Worm (Caenorhabditis elegans) whole organism, midembryonic: ENCODE measurements around the gene ess-2.

Experiments
- T22C8.4 ChIP-seq: fragments of 200-800 bp; sonication (Bioruptor generic); IDR thresholded peaks from 2 replicates; pipeline ENCODE4 v1.3.6; 2022; ENCODE audit warnings: missing genetic modification characterization, missing compliant biosample characterization
- cog-1 ChIP-seq: sonication (generic microtip); optimal IDR thresholded peaks from 2 replicates; lab custom pipeline; 2016; ENCODE audit warnings: missing genetic modification characterization, missing compliant biosample characterization
- flt-1 ChIP-seq: fragments of 200-800 bp; sonication (Bioruptor generic); IDR thresholded peaks from 2 replicates; pipeline ENCODE4 v1.3.6; 2022; ENCODE audit warnings: missing genetic modification characterization, missing compliant biosample characterization
- klf-2 ChIP-seq: fragments of 200-800 bp; sonication (Bioruptor generic); conservative IDR thresholded peaks from 2 replicates; pipeline ENCODE4 v1.3.6; 2022; ENCODE audit warnings: missing genetic modification reagents, missing genetic modification characterization, missing compliant biosample characterization
- med-1 ChIP-seq: sonication (generic microtip); optimal IDR thresholded peaks from 2 replicates; lab custom pipeline; 2017; ENCODE audit warnings: missing genetic modification characterization, mild to moderate bottlenecking, missing compliant biosample characterization, antibody characterized with exemption, missing genetic modification reagents; ENCODE audit not compliant: insufficient read depth
- ref-1 ChIP-seq: fragments of 200-800 bp; sonication (Bioruptor generic); conservative IDR thresholded peaks from 2 replicates; pipeline ENCODE4 v1.3.6; 2022; ENCODE audit warnings: missing genetic modification reagents, missing genetic modification characterization, missing compliant biosample characterization
- tab-1 ChIP-seq: fragments of 200-800 bp; sonication (Bioruptor generic); IDR thresholded peaks from 2 replicates; pipeline ENCODE4 v1.3.6; 2022; ENCODE audit warnings: missing genetic modification characterization, missing compliant biosample characterization
- ztf-23 ChIP-seq: fragments of 200-800 bp; sonication (Bioruptor generic); IDR thresholded peaks from 2 replicates; pipeline ENCODE4 v1.3.6; 2022; ENCODE audit warnings: missing genetic modification reagents, missing genetic modification characterization, missing compliant biosample characterization
- ztf-29 ChIP-seq: fragments of 200-800 bp; sonication (Bioruptor generic); IDR thresholded peaks from 2 replicates; pipeline ENCODE4 v1.3.6; 2022; ENCODE audit warnings: missing genetic modification reagents, missing genetic modification characterization, missing compliant biosample characterization

Gene ess-2

DNA sequence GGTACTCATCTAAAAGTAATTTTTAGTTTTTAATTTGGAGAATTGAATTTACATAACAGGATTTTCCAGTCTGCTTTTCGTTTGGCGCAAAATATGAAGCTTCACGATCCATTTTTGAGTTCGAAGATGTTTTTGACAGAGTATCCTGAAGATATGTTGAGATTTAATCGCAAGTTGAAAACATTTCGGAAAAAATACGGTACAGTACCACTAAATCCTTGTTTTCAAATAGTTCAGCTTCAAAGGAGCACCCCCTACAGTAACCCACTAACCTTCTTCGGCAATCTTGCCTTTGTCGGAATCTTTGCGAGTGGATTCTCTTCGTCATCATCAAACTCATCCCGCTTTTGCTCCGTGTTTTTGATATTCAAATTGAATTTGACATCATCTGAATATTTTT is 28.8 kb upstream of the ess-2 start:
- TF ChIP-seq flt-1 (GFP tag; lab: Robert Waterston, UW) (no peak), tab-1 (no peak), ref-1 (GFP tag; lab: Robert Waterston, UW) (no peak), ztf-23 (GFP tag; lab: Robert Waterston, UW) (no peak), klf-2 (no peak), med-1 (GFP tag; lab: Kevin White, UChicago) (no peak), T22C8.4 (GFP tag; lab: Robert Waterston, UW) (no peak), ztf-29 (no peak)

DNA sequence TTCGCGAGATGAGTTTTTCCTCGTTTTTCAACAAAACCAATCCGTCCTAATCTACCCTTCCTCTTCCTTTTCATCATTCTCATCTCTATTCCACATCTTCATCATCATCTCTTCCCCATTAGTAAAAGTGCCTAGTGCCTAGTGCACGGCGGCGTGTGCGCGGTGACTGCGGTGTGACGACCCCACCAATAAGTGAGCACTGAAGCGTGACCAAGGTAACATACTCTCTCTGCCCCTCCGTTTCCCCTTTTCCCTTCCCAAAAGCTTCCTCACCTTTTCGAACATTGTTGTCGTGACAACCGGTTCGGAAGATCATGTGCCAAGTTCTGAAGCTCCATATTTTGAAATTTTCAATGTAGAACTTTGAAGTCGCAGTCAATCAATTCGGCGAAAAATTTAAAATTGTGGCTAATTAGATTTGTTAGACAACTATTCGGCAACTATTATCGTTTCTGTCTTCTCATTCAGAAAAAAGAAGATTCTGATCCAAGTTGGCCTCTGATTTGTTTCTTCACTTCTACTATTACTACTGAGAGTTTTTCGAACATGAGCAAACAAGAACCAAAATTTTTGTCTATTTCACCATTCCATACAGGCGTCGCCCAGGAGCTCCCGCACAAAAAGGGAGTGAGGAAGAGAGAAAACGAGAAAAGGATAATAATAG is 22.3 kb upstream of the ess-2 start:
- TF ChIP-seq ztf-29 (no peak), T22C8.4 (GFP tag; lab: Robert Waterston, UW) (no peak), klf-2 (no peak), med-1 (GFP tag; lab: Kevin White, UChicago) (no peak), ref-1 (GFP tag; lab: Robert Waterston, UW) (no peak), flt-1 (GFP tag; lab: Robert Waterston, UW) (no peak), tab-1 (no peak), ztf-23 (GFP tag; lab: Robert Waterston, UW) (no peak), cog-1 (tag; lab: Kevin White, UChicago) (no peak)

DNA sequence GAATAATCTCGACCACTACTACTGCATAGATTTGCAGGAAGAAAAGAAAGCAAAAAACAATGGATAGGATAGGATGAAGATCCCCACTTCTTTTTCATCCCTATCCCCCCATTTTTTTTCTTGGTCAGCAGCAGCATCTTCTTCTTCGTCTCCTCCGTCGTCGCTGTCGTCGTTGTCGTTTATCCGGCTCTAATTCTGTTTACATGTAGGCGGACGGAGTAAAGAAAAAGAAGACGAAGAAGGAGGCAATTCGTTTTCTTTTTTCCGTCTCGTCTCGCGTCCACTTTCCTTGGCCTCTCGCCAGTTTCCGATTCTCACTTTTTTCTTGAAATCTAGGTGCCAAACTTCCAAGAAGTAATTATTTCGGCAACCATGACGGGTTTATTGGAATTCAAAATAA is 21.6 kb upstream of the ess-2 start:
- TF ChIP-seq med-1 (GFP tag; lab: Kevin White, UChicago) (no peak), ztf-29 (no peak), cog-1 (tag; lab: Kevin White, UChicago) (no peak), tab-1 (no peak), flt-1 (GFP tag; lab: Robert Waterston, UW) (no peak), ztf-23 (GFP tag; lab: Robert Waterston, UW) (no peak), klf-2 (no peak), ref-1 (GFP tag; lab: Robert Waterston, UW) (no peak), T22C8.4 (GFP tag; lab: Robert Waterston, UW) (no peak)

DNA sequence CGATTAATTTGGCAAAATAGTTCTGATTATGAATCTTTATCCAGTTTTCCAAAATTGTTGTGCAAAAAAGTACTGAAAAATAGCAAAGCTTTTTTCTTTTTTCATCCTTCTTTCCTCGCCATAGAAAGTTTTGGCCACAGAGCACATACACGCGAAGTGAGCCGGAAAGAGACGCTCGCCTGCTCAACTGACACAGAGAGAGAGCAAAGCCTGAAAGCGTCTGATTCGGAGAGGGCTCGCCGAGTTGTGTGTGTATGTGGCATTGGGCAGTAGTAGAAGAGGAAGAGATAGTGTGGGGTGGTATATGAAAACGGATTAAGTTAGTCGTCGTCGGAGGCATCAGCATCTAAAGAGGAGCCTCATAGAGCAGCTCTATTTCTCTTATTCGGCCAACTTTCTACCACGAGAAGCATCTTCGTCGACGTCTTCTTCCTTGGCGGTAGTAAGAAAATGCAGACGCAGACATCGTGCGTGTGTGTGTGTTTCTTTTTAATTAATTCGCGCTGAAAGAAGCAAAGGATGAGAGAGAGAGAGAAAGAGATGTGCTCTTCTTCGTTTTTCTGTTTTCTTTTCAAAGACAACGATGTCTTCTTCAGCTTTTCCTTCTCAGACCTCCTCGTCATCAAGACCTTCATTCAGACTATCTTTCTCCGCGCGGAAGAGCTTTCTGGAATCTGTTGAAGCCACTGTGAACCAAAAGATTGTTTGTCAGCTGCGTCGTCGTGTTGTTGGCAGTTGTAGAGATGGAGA is 19.7 kb upstream of the ess-2 start:
- TF ChIP-seq tab-1 (0 out of 2 replicates have a peak, but pooled peaks have one; percentile 8), ztf-23 (GFP tag; lab: Robert Waterston, UW) (peak; percentile 36; the same call in 1 of the 2 replicates), klf-2 (no peak)

DNA sequence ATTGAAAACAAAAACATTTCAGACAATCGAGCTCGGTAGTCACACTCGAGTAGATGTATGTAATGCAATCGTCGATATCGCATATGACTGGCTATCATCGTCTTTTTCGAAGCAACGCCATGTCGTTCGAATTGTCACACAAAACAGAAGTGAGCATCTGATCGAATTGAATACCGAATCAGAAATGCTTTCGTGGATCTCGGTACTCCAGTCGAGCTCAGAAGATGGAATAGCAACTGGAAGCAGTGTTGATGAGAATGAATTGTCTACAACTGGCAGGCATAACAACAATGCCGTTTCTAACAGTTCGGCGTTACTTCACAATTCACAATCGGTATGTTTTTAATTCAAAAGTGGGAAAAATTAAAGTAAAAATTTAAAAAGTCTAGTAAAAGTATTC is 19.1 kb upstream of the ess-2 start:
- TF ChIP-seq T22C8.4 (GFP tag; lab: Robert Waterston, UW) = no peak
- TF ChIP-seq klf-2 = no peak
- TF ChIP-seq flt-1 (GFP tag; lab: Robert Waterston, UW) = no peak
- TF ChIP-seq ref-1 (GFP tag; lab: Robert Waterston, UW) = no peak
- TF ChIP-seq cog-1 (tag; lab: Kevin White, UChicago) = no peak
- no peak for TF ChIP-seq ztf-29
- TF ChIP-seq ztf-23 (GFP tag; lab: Robert Waterston, UW) = no peak
- no peak for TF ChIP-seq med-1 (GFP tag; lab: Kevin White, UChicago)
- TF ChIP-seq tab-1 = no peak

DNA sequence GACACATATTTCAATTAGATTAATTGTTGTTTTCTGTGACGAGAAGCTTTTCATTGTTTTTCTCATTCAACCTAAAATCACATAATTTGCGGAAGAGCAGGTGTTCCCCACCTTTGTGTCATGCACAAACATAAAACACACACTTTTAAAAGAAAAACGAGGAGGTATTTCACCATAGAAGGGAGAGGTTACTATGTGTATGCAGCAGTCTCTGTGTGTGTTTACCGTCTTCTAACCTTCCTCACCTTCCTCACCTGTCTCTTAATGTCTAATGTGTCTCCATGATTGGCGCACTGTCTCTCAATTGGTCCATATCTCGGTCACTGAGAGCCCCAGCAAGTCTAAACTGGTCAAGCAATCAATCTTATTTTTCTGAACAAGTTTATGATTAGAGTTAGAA is 16.2 kb upstream of the ess-2 start:
- TF ChIP-seq ztf-29 = no peak

DNA sequence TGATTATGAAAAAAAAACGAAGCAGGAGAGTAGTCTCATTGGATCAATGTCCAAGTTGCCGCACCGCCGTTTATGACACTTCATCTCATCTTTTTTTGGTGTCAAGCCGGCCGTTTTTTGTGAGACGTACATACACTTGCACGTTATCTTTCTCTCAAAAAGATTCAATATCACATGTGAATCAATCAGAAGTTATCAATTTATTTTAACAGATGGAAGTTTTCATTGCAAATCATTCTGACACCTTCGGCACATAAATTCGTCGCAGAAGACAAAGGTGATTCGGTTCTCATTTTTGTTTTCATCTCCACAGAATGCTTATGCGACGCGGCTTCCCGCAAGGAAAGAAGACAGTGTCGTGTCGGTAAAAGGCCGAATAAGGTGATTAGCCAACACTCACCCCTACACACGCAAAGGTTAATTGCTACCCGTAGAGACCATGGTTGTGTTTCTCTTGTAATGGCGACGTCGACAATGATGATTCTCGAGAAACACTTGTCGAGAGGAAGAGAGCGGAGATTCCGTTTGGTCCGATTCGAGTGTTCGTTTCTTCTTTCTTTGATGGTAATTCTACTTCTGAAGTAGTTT is 14.1 kb upstream of the ess-2 start:
- TF ChIP-seq klf-2 (no peak), cog-1 (tag; lab: Kevin White, UChicago) (no peak), ztf-23 (GFP tag; lab: Robert Waterston, UW) (no peak), ref-1 (GFP tag; lab: Robert Waterston, UW) (no peak), med-1 (GFP tag; lab: Kevin White, UChicago) (no peak), T22C8.4 (GFP tag; lab: Robert Waterston, UW) (no peak), ztf-29 (no peak), tab-1 (no peak), flt-1 (GFP tag; lab: Robert Waterston, UW) (no peak)

DNA sequence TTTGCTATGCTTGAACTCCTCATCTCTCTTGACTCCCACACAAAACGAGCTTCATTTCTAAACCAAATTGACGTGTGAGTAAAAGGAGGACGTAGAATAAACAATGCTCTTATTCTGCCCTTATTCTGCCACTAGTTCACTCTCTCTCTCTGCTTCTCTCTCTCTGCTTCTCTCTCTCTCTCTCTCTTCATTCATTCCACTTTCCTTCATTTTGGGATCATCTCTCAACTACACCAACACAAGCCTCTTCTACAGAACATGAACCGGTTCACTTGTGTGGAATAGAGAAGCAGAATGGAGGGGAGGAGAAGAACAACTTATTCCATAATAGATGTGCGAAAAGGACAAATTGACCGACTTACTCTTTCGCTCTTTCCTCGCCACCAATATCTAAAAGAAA is 13.2 kb upstream of the ess-2 start:
- TF ChIP-seq flt-1 (GFP tag; lab: Robert Waterston, UW) (no peak), T22C8.4 (GFP tag; lab: Robert Waterston, UW) (no peak), ztf-23 (GFP tag; lab: Robert Waterston, UW) (no peak), ref-1 (GFP tag; lab: Robert Waterston, UW) (no peak), med-1 (GFP tag; lab: Kevin White, UChicago) (no peak), tab-1 (no peak), klf-2 (no peak), cog-1 (tag; lab: Kevin White, UChicago) (no peak), ztf-29 (no peak)

DNA sequence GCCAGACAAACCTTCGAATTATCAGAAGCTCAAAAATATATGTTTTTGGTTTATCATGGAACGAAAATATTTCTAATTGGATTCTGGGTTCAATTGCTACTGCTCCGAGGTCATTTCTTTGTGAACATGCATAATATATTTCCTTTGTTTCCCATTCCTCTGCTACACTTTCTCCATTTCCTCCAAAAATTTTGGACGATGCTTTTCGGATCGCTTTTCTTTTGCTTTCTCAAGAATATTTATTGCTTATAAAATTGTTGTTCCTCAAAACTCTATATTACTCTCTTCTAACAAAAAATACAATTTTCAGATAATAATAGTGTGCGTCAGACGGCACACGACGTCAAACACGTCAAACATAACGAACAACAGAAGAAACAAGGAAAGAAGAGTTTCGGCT is 4.6 kb upstream of the ess-2 start, which contains the start of gene pac-1:
Gene pac-1, plus strand, starts transcription at position 301 of the 400 bp plus-strand sequence.
- no peak for TF ChIP-seq cog-1 (tag; lab: Kevin White, UChicago)
- TF ChIP-seq klf-2 = no peak
- no peak for TF ChIP-seq tab-1
- no peak for TF ChIP-seq T22C8.4 (GFP tag; lab: Robert Waterston, UW)
- no peak for TF ChIP-seq ref-1 (GFP tag; lab: Robert Waterston, UW)
- no peak for TF ChIP-seq med-1 (GFP tag; lab: Kevin White, UChicago)
- no peak for TF ChIP-seq ztf-29
- TF ChIP-seq ztf-23 (GFP tag; lab: Robert Waterston, UW) = no peak
- TF ChIP-seq flt-1 (GFP tag; lab: Robert Waterston, UW) = no peak
